Worm (Caenorhabditis elegans): Measurements from ENCODE around the gene C04G2.10.

DNA sequence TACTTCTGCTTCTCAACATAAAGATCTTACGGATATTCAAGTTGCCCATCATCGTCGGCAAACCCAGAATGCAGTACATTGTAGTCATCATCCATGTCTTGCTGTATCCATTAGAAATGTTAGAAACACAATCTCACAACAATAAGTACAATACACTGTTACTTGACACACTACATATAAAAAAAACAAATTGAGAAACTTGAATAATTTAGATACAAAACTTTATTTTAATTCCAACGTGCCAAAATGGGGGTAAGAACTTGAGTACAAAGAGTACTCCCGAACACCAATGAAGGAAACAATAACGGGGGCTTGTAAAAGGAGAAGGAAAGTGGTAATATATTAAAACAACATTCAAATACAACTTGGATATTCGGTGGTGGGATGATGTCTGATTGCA, 11.3 kb downstream of the C04G2.10 start, which contains the start of gene ctf-18:
- TF ChIP-seq ztf-4 (tag; optimal IDR thresholded peaks at IDR 0.05) (no peak), lin-39 (tag; optimal IDR thresholded peaks at IDR 0.05) (no peak), ztf-11 (tag; optimal IDR thresholded peaks at IDR 0.05) (no peak), fos-1 (tag; optimal IDR thresholded peaks at IDR 0.05) (no peak), mep-1 (tag; optimal IDR thresholded peaks at IDR 0.05) (no peak), lsy-2 (tag; optimal IDR thresholded peaks at IDR 0.05) (no peak), jun-1 (tag; optimal IDR thresholded peaks at IDR 0.05) (no peak)
